Worm (Caenorhabditis elegans) whole organism, young adult: ENCODE results near the gene clec-178.

Experiments
- B0019.2 ChIP-seq: fragments of 200-800 bp; sonication (Bioruptor generic); conservative IDR thresholded peaks from 2 replicates; pipeline ENCODE4 v1.3.6; 2022; ENCODE audit warnings: missing genetic modification reagents, missing genetic modification characterization, missing compliant biosample characterization
- F10E7.11 ChIP-seq: sonication (generic microtip); optimal IDR thresholded peaks from 2 replicates; lab custom pipeline; 2017; ENCODE audit warnings: mild to moderate bottlenecking, missing genetic modification characterization, moderate library complexity, missing compliant biosample characterization
- F22D6.2 ChIP-seq: sonication (generic microtip); optimal IDR thresholded peaks from 2 replicates; lab custom pipeline; 2016; ENCODE audit warnings: mild to moderate bottlenecking, missing genetic modification characterization, missing compliant biosample characterization
- F57A8.1 ChIP-seq: fragments of 200-800 bp; sonication (Bioruptor generic); optimal IDR thresholded peaks from 2 replicates; lab custom pipeline; 2018; ENCODE audit warnings: mild to moderate bottlenecking, missing genetic modification characterization, moderate library complexity, missing compliant biosample characterization
- Y56A3A.18 ChIP-seq: fragments of 200-800 bp; sonication (Bioruptor generic); IDR thresholded peaks from 2 replicates; pipeline ENCODE4 v1.3.6; 2022; ENCODE audit warnings: missing genetic modification reagents, missing genetic modification characterization, missing compliant biosample characterization
- Y79H2A.3 ChIP-seq: fragments of 200-800 bp; sonication (Bioruptor generic); conservative IDR thresholded peaks from 2 replicates; pipeline ENCODE4 v1.3.6; 2022; ENCODE audit warnings: missing genetic modification reagents, missing genetic modification characterization, missing compliant biosample characterization
- ZK185.1 ChIP-seq: sonication (generic microtip); optimal IDR thresholded peaks from 2 replicates; lab custom pipeline; 2016; ENCODE audit warnings: mild to moderate bottlenecking, missing genetic modification characterization, missing compliant biosample characterization; ENCODE audit not compliant: poor library complexity, severe bottlenecking
- ama-1 ChIP-seq, 3 experiments: fragments of 150-350 bp in 1 of 3; sonication (generic microtip) in 2 of 3; optimal IDR thresholded peaks; 2 replicates each; lab custom pipeline; 2014 to 2018; ENCODE audit warnings: missing biosample characterization in 2 of 3, missing genetic modification characterization in 2 of 3, missing genetic modification reagents in 2 of 3
- aptf-2 ChIP-seq: fragments of 200-800 bp; sonication (Bioruptor generic); conservative IDR thresholded peaks from 2 replicates; pipeline ENCODE4 v1.3.6; 2022; ENCODE audit warnings: missing genetic modification reagents, missing genetic modification characterization, missing compliant biosample characterization
- atf-7 ChIP-seq: sonication (generic microtip); optimal IDR thresholded peaks from 2 replicates; lab custom pipeline; 2017; ENCODE audit warnings: mild to moderate bottlenecking, missing genetic modification characterization, missing compliant biosample characterization
- athp-1 ChIP-seq: sonication (generic microtip); optimal IDR thresholded peaks from 2 replicates; lab custom pipeline; 2017; ENCODE audit warnings: mild to moderate bottlenecking, missing genetic modification characterization, missing compliant biosample characterization
- attf-3 ChIP-seq: fragments of 200-800 bp; sonication (Bioruptor generic); conservative IDR thresholded peaks from 2 replicates; pipeline ENCODE4 v1.3.6; 2022; ENCODE audit warnings: missing genetic modification reagents, missing genetic modification characterization, missing compliant biosample characterization
- bed-1 ChIP-seq: fragments of 200-800 bp; sonication (Bioruptor generic); IDR thresholded peaks from 2 replicates; pipeline ENCODE4 v1.3.6; 2022; ENCODE audit warnings: missing genetic modification reagents, missing genetic modification characterization, missing compliant biosample characterization
- ccch-3 ChIP-seq: fragments of 200-800 bp; sonication (Bioruptor generic); optimal IDR thresholded peaks from 2 replicates; lab custom pipeline; 2018; ENCODE audit warnings: mild to moderate bottlenecking, missing genetic modification characterization, missing compliant biosample characterization
- cebp-2 ChIP-seq: fragments of 200-800 bp; sonication (Bioruptor generic); IDR thresholded peaks from 2 replicates; pipeline ENCODE4 v1.3.6; 2022; ENCODE audit warnings: missing genetic modification characterization, missing compliant biosample characterization
- ceh-58 ChIP-seq: fragments of 200-800 bp; sonication (Bioruptor generic); IDR thresholded peaks from 2 replicates; pipeline ENCODE4 v1.3.6; 2022; ENCODE audit warnings: missing genetic modification characterization, missing compliant biosample characterization
- ceh-91 ChIP-seq: fragments of 200-800 bp; sonication (Bioruptor generic); IDR thresholded peaks from 2 replicates; pipeline ENCODE4 v1.3.6; 2022; ENCODE audit warnings: missing genetic modification reagents, missing genetic modification characterization, missing compliant biosample characterization
- chd-7 ChIP-seq: sonication (generic microtip); optimal IDR thresholded peaks from 2 replicates; lab custom pipeline; 2016; ENCODE audit warnings: mild to moderate bottlenecking, missing genetic modification characterization, moderate library complexity, missing compliant biosample characterization
- dpff-1 ChIP-seq: sonication (generic microtip); optimal IDR thresholded peaks from 2 replicates; lab custom pipeline; 2017; ENCODE audit warnings: mild to moderate bottlenecking, missing genetic modification characterization, missing compliant biosample characterization
- dpl-1 ChIP-seq: fragments of 150-350 bp; optimal IDR thresholded peaks from 2 replicates; lab custom pipeline; 2014; ENCODE audit warnings: missing biosample characterization, missing genetic modification reagents, missing genetic modification characterization
- efl-1 ChIP-seq: fragments of 150-350 bp; optimal IDR thresholded peaks from 2 replicates; lab custom pipeline; 2014; ENCODE audit warnings: missing biosample characterization, missing genetic modification reagents, missing genetic modification characterization
- ekl-4 ChIP-seq: fragments of 200-800 bp; sonication (Bioruptor generic); IDR thresholded peaks from 2 replicates; pipeline ENCODE4 v1.3.6; 2022; ENCODE audit warnings: missing genetic modification reagents, missing genetic modification characterization, missing compliant biosample characterization
- ets-4 ChIP-seq: fragments of 200-800 bp; sonication (Bioruptor generic); optimal IDR thresholded peaks from 2 replicates; lab custom pipeline; 2018; ENCODE audit warnings: mild to moderate bottlenecking, missing genetic modification characterization, missing compliant biosample characterization
- hlh-26 ChIP-seq: fragments of 200-800 bp; sonication (Bioruptor generic); conservative IDR thresholded peaks from 2 replicates; pipeline ENCODE4 v1.3.6; 2022; ENCODE audit warnings: missing genetic modification reagents, missing genetic modification characterization, missing compliant biosample characterization
- hrde-1 ChIP-seq: sonication (generic microtip); optimal IDR thresholded peaks from 2 replicates; lab custom pipeline; 2016; ENCODE audit warnings: missing genetic modification characterization, mild to moderate bottlenecking, missing compliant biosample characterization, moderate library complexity, missing genotype, missing genetic modification reagents, borderline replicate concordance
- hsf-1 ChIP-seq: fragments of 200-800 bp; sonication (Bioruptor generic); IDR thresholded peaks from 2 replicates; pipeline ENCODE4 v1.3.6; 2022; ENCODE audit warnings: missing genetic modification reagents, missing genetic modification characterization, missing compliant biosample characterization
- lin-26 ChIP-seq: fragments of 200-800 bp; sonication (Bioruptor generic); IDR thresholded peaks from 2 replicates; pipeline ENCODE4 v1.3.6; 2022; ENCODE audit warnings: missing genetic modification reagents, missing genetic modification characterization, missing compliant biosample characterization
- lin-40 ChIP-seq: sonication (generic microtip); optimal IDR thresholded peaks from 2 replicates; lab custom pipeline; 2016; ENCODE audit warnings: missing genetic modification characterization, mild to moderate bottlenecking, missing compliant biosample characterization, missing genotype, missing genetic modification reagents
- lir-1 ChIP-seq: fragments of 200-800 bp; sonication (Bioruptor generic); conservative IDR thresholded peaks from 2 replicates; pipeline ENCODE4 v1.3.6; 2022; ENCODE audit warnings: missing genetic modification reagents, missing genetic modification characterization, missing compliant biosample characterization
- lsy-27 ChIP-seq: sonication (generic microtip); optimal IDR thresholded peaks from 2 replicates; lab custom pipeline; 2017; ENCODE audit warnings: missing genetic modification characterization, mild to moderate bottlenecking, missing compliant biosample characterization, antibody characterized with exemption, missing genotype, borderline replicate concordance; ENCODE audit not compliant: insufficient read depth
- madf-3 ChIP-seq: fragments of 200-800 bp; sonication (Bioruptor generic); IDR thresholded peaks from 2 replicates; pipeline ENCODE4 v1.3.6; 2022; ENCODE audit warnings: missing genetic modification reagents, missing genetic modification characterization, missing compliant biosample characterization
- mes-4 ChIP-seq: sonication (generic microtip); optimal IDR thresholded peaks from 2 replicates; lab custom pipeline; 2016; ENCODE audit warnings: missing genotype, missing genetic modification characterization, missing compliant biosample characterization
- nfya-1 ChIP-seq: sonication (generic microtip); optimal IDR thresholded peaks from 2 replicates; lab custom pipeline; 2017; ENCODE audit warnings: antibody characterized with exemption, missing compliant biosample characterization, missing genetic modification characterization, borderline replicate concordance; ENCODE audit not compliant: insufficient read depth
- nfya-2 ChIP-seq: fragments of 200-800 bp; sonication (Bioruptor generic); IDR thresholded peaks from 2 replicates; pipeline ENCODE4 v1.3.6; 2022; ENCODE audit warnings: missing genetic modification reagents, missing genetic modification characterization, missing compliant biosample characterization
- nhr-120 ChIP-seq: fragments of 200-800 bp; sonication (Bioruptor generic); IDR thresholded peaks from 2 replicates; pipeline ENCODE4 v1.3.6; 2022; ENCODE audit warnings: missing genetic modification characterization, missing compliant biosample characterization
- nhr-179 ChIP-seq: sonication (generic microtip); optimal IDR thresholded peaks from 2 replicates; lab custom pipeline; 2016; ENCODE audit warnings: mild to moderate bottlenecking, missing genetic modification characterization, missing compliant biosample characterization
- nhr-80 ChIP-seq: sonication (generic microtip); optimal IDR thresholded peaks from 2 replicates; lab custom pipeline; 2016; ENCODE audit warnings: missing genetic modification characterization, missing compliant biosample characterization
- pbrm-1 ChIP-seq: fragments of 200-800 bp; sonication (Bioruptor generic); IDR thresholded peaks from 2 replicates; pipeline ENCODE4 v1.3.6; 2022; ENCODE audit warnings: missing genetic modification reagents, missing genetic modification characterization, missing compliant biosample characterization
- sea-2 ChIP-seq: fragments of 200-800 bp; sonication (Bioruptor generic); IDR thresholded peaks from 2 replicates; pipeline ENCODE4 v1.3.6; 2022; ENCODE audit warnings: missing genetic modification characterization, missing compliant biosample characterization
- snpc-1.1 ChIP-seq: sonication (generic microtip); optimal IDR thresholded peaks from 2 replicates; lab custom pipeline; 2017; ENCODE audit warnings: missing genetic modification characterization, mild to moderate bottlenecking, missing compliant biosample characterization, antibody characterized with exemption, moderate library complexity, missing genotype, missing genetic modification reagents; ENCODE audit not compliant: insufficient read depth
- snpc-3.4 ChIP-seq: sonication (generic microtip); optimal IDR thresholded peaks from 2 replicates; lab custom pipeline; 2017; ENCODE audit warnings: missing genetic modification characterization, mild to moderate bottlenecking, missing compliant biosample characterization, antibody characterized with exemption, moderate library complexity, missing genotype, missing genetic modification reagents
- snpc-4 ChIP-seq, 5 experiments: fragments of 150-350 bp in 1 of 5; sonication (generic microtip) in 4 of 5; optimal IDR thresholded peaks; 2 replicates each; lab custom pipeline; 2014 to 2018; ENCODE audit warnings: missing genetic modification characterization in 5 of 5, missing biosample characterization in 3 of 5, antibody characterized with exemption in 2 of 5, mild to moderate bottlenecking in 2 of 5, missing compliant biosample characterization in 2 of 5, missing genotype in 2 of 5, moderate library complexity in 2 of 5, missing genetic modification reagents in 1 of 5
- sptf-2 ChIP-seq: fragments of 200-800 bp; sonication (Bioruptor generic); optimal IDR thresholded peaks from 2 replicates; lab custom pipeline; 2018; ENCODE audit warnings: mild to moderate bottlenecking, missing genetic modification characterization, missing compliant biosample characterization
- zfh-2 ChIP-seq: fragments of 200-800 bp; sonication (Bioruptor generic); conservative IDR thresholded peaks from 2 replicates; pipeline ENCODE4 v1.3.6; 2022; ENCODE audit warnings: missing genetic modification reagents, missing genetic modification characterization, missing compliant biosample characterization
- ztf-18 ChIP-seq: sonication (generic microtip); optimal IDR thresholded peaks from 2 replicates; lab custom pipeline; 2016; ENCODE audit warnings: missing genotype, mild to moderate bottlenecking, missing genetic modification characterization, missing compliant biosample characterization
- ztf-25 ChIP-seq: fragments of 200-800 bp; sonication (Bioruptor generic); IDR thresholded peaks from 2 replicates; pipeline ENCODE4 v1.3.6; 2022; ENCODE audit warnings: missing genetic modification reagents, missing genetic modification characterization, missing compliant biosample characterization
- ztf-28 ChIP-seq: fragments of 200-800 bp; sonication (Bioruptor generic); IDR thresholded peaks from 2 replicates; pipeline ENCODE4 v1.3.6; 2022; ENCODE audit warnings: missing genetic modification reagents, missing genetic modification characterization, missing compliant biosample characterization

The clec-178 gene

DNA sequence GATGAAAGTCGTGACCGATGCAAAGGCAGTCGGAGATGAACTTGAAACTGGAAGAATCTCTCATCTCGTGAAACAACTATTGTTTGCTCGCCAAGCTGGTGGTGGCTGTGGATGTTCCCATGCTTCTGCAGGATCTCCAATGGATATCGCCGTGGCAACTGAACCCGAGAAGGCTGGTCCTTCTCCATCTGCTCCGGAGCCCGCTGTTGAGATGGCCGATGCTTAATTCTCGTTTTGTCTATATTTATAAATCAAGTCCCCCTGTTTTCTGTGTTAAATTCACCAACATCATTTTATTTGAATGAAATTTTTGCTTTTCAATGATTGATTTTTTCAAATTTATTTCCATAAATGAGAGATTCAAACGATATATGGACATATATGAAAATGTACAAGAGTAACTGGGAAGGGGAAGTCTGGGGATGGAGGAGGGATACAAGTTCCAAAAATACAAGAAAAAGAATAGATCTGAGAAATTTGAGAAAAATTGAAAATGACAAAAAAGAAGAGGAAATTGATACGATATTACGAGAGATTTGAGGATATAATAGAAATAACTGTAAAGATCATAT lies 2.9 kb upstream of the clec-178 start:
- no peak for TF ChIP-seq ets-4 (GFP tag; lab: Kevin White, UChicago)
- TF ChIP-seq ceh-91 (GFP tag; lab: Robert Waterston, UW), result no peak
- TF ChIP-seq F22D6.2 (tag; lab: Kevin White, UChicago), result no peak
- no peak for TF ChIP-seq sptf-2
- no peak for TF ChIP-seq bed-1
- TF ChIP-seq ccch-3, result no peak
- TF ChIP-seq nhr-179, result no peak
- TF ChIP-seq madf-3 (GFP tag; lab: Robert Waterston, UW), result no peak
- TF ChIP-seq ama-1 (optimal IDR thresholded peaks at IDR 0.05; lab: Kevin White, UChicago), result no peak
- peak in 1 of 2 experiments; percentile 20 for TF ChIP-seq ama-1 (GFP tag; optimal IDR thresholded peaks at IDR 0.05; lab: Kevin White, UChicago)
- no peak for TF ChIP-seq lin-40 (tag; lab: Kevin White, UChicago)
- no peak for TF ChIP-seq nhr-120
- TF ChIP-seq ztf-18 (tag; lab: Kevin White, UChicago), result no peak
- no peak for TF ChIP-seq aptf-2 (GFP tag; lab: Robert Waterston, UW)
- no peak for TF ChIP-seq ekl-4 (GFP tag; lab: Robert Waterston, UW)
- no peak for TF ChIP-seq hlh-26
- TF ChIP-seq lir-1 (GFP tag; lab: Robert Waterston, UW), result no peak
- TF ChIP-seq snpc-4 (GFP tag; optimal IDR thresholded peaks at IDR 0.05; lab: Kevin White, UChicago), result peak; percentile 57
- peak in 1 of 4 experiments; percentile 57 for TF ChIP-seq snpc-4 (tag; optimal IDR thresholded peaks at IDR 0.05; lab: Kevin White, UChicago)
- no peak for TF ChIP-seq Y56A3A.18 (GFP tag; lab: Robert Waterston, UW)
- no peak for TF ChIP-seq ceh-58 (GFP tag; lab: Robert Waterston, UW)
- TF ChIP-seq ZK185.1, result no peak
- no peak for TF ChIP-seq dpff-1 (tag; lab: Kevin White, UChicago)
- TF ChIP-seq nfya-2 (GFP tag; lab: Robert Waterston, UW), result no peak
- TF ChIP-seq pbrm-1 (GFP tag; lab: Robert Waterston, UW), result no peak
- TF ChIP-seq hrde-1, result peak; percentile 39
- no peak for TF ChIP-seq attf-3 (GFP tag; lab: Robert Waterston, UW)
- TF ChIP-seq dpl-1, result no peak
- TF ChIP-seq zfh-2 (GFP tag; lab: Robert Waterston, UW), result no peak
- no peak for TF ChIP-seq F10E7.11
- TF ChIP-seq hsf-1 (GFP tag; lab: Robert Waterston, UW), result no peak
- 0 out of 2 replicates have a peak, but pooled peaks have one; percentile 32 for TF ChIP-seq lin-26 (GFP tag; lab: Robert Waterston, UW)
- no peak for TF ChIP-seq efl-1 (GFP tag; lab: Kevin White, UChicago)
- TF ChIP-seq lsy-27 (tag; lab: Kevin White, UChicago), result no peak
- TF ChIP-seq athp-1 (tag; lab: Kevin White, UChicago), result peak; percentile 65
- no peak for TF ChIP-seq Y79H2A.3 (GFP tag; lab: Robert Waterston, UW)
- no peak for TF ChIP-seq mes-4
- TF ChIP-seq F57A8.1, result no peak
- TF ChIP-seq ztf-28 (GFP tag; lab: Robert Waterston, UW), result no peak
- TF ChIP-seq nhr-80, result no peak
- TF ChIP-seq snpc-3.4, result no peak
- peak; percentile 13 for TF ChIP-seq atf-7
- TF ChIP-seq snpc-1.1 (tag; lab: Kevin White, UChicago), result no peak
- no peak for TF ChIP-seq sea-2 (GFP tag; lab: Robert Waterston, UW)
- no peak for TF ChIP-seq chd-7 (tag; lab: Kevin White, UChicago)
- no peak for TF ChIP-seq nfya-1 (tag; lab: Kevin White, UChicago)
- TF ChIP-seq ztf-25, result no peak
- TF ChIP-seq B0019.2, result no peak
- no peak for TF ChIP-seq cebp-2 (GFP tag; lab: Robert Waterston, UW)
